Worm (Caenorhabditis elegans): Measurements from ENCODE around the gene Y39G8B.13.

DNA sequence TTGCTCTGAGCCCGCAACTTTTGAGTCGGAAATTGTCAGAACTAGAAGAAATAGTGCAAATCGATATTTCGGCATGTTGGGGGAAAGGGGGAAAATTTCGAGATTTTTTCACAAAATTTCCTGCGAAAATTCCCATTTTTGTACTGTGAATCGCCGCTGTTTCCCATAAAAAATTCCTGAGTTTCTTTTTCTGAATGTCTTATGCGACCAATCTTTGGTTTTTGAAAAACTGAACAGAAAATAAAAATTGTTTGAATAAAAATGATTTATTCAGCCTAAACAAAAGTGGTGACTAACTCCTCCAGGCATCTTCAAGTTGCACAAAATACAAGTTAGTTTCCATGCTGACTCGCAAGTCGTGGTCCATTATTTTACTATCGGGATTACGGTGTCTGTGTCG, 16.6 kb downstream of the Y39G8B.13 start, which contains the start of gene W07G1.7:
- TF ChIP-seq aha-1 (tag) (no peak), ceh-82 (tag; optimal IDR thresholded peaks at IDR 0.05) (no peak), tra-1 (GFP tag; IDR thresholded peaks at IDR 0.05) (no peak), jun-1 (tag; optimal IDR thresholded peaks at IDR 0.05) (no peak), nhr-6 (tag; optimal IDR thresholded peaks at IDR 0.05) (no peak), ama-1 (optimal IDR thresholded peaks at IDR 0.05) (no peak), unc-130 (GFP tag; optimal IDR thresholded peaks at IDR 0.05) (no peak), T26A8.4 (GFP tag; IDR thresholded peaks at IDR 0.05) (no peak), mep-1 (tag; optimal IDR thresholded peaks at IDR 0.05) (no peak), zip-2 (tag; optimal IDR thresholded peaks at IDR 0.05) (no peak)
